Fruit fly (Drosophila melanogaster) whole organism, prepupa: Measurements from ENCODE around the gene CG1116.
A peak's percentile ranks its signal among the peaks of the same experiment; 100 is the strongest.

Experiments used
- Blimp-1 ChIP-seq: fragments of 200-800 bp; sonication (Bioruptor generic); optimal IDR thresholded peaks from 3 replicates; lab custom pipeline; 2017; ENCODE audit warnings: missing biosample characterization, missing genetic modification characterization, mild to moderate bottlenecking, moderate library complexity, missing genetic modification reagents
- CG11762 ChIP-seq: fragments of 200-800 bp; sonication (Bioruptor generic); optimal IDR thresholded peaks from 3 replicates; lab custom pipeline; 2016; ENCODE audit warnings: missing biosample characterization, missing genetic modification characterization; ENCODE audit not compliant: insufficient read depth
- CG11902 ChIP-seq: fragments of 200-800 bp; sonication (Bioruptor generic); optimal IDR thresholded peaks from 3 replicates; lab custom pipeline; 2016; ENCODE audit warnings: missing biosample characterization, missing genetic modification characterization
- CG15336 ChIP-seq: fragments of 200-800 bp; sonication (Bioruptor generic); IDR thresholded peaks from 2 replicates; pipeline ENCODE4 v1.3.6; 2022; ENCODE audit warnings: missing biosample characterization, missing genetic modification characterization
- CG1621 ChIP-seq: fragments of 200-800 bp; sonication (Bioruptor generic); optimal IDR thresholded peaks from 3 replicates; lab custom pipeline; 2018; ENCODE audit warnings: missing biosample characterization, mild to moderate bottlenecking, missing genetic modification characterization
- CG3032 ChIP-seq: fragments of 200-800 bp; optimal IDR thresholded peaks from 2 replicates; lab custom pipeline; 2019; ENCODE audit warnings: missing biosample characterization, mild to moderate bottlenecking, missing genetic modification characterization, moderate library complexity
- CG32006 ChIP-seq: fragments of 200-800 bp; sonication (Bioruptor generic); optimal IDR thresholded peaks from 3 replicates; lab custom pipeline; 2017; ENCODE audit warnings: missing biosample characterization, mild to moderate bottlenecking, missing genetic modification characterization
- CG34406 ChIP-seq: fragments of 200-800 bp; sonication (Bioruptor generic); optimal IDR thresholded peaks from 3 replicates; lab custom pipeline; 2016; ENCODE audit warnings: missing biosample characterization, missing genetic modification characterization
- CG6163 ChIP-seq: fragments of 200-800 bp; sonication (Bioruptor generic); IDR thresholded peaks from 3 replicates; pipeline ENCODE4 v1.3.6; 2022; ENCODE audit warnings: missing biosample characterization, missing genetic modification characterization
- CG6808 ChIP-seq: fragments of 200-800 bp; sonication (Bioruptor generic); optimal IDR thresholded peaks from 3 replicates; lab custom pipeline; 2017; ENCODE audit warnings: missing biosample characterization, missing genetic modification characterization, mild to moderate bottlenecking, moderate library complexity, missing genetic modification reagents
- CG6854 ChIP-seq: fragments of 200-800 bp; sonication (Bioruptor generic); optimal IDR thresholded peaks from 2 replicates; lab custom pipeline; 2017; ENCODE audit warnings: missing biosample characterization, mild to moderate bottlenecking, missing genetic modification characterization
- CG7368 ChIP-seq: fragments of 200-800 bp; sonication (Bioruptor generic); optimal IDR thresholded peaks from 3 replicates; lab custom pipeline; 2016; ENCODE audit warnings: missing biosample characterization, missing genetic modification characterization
- CG8119 ChIP-seq: fragments of 200-800 bp; sonication (Bioruptor generic); IDR thresholded peaks from 3 replicates; pipeline ENCODE4 v1.3.6; 2022; ENCODE audit warnings: missing biosample characterization, missing genetic modification characterization
- CG8319 ChIP-seq: fragments of 200-800 bp; sonication (Bioruptor generic); optimal IDR thresholded peaks from 3 replicates; lab custom pipeline; 2016; ENCODE audit warnings: missing biosample characterization, missing genetic modification characterization
- CG8632 ChIP-seq: fragments of 200-800 bp; sonication (Bioruptor generic); optimal IDR thresholded peaks from 3 replicates; lab custom pipeline; 2016; ENCODE audit warnings: missing biosample characterization, missing genetic modification characterization
- Eip78C ChIP-seq: fragments of 200-800 bp; sonication (Bioruptor generic); peaks from one replicate; lab custom pipeline; 2016; ENCODE audit warnings: missing biosample characterization, missing genetic modification characterization
- Ets96B ChIP-seq: fragments of 200-800 bp; optimal IDR thresholded peaks from 2 replicates; lab custom pipeline; 2019; ENCODE audit warnings: missing biosample characterization, mild to moderate bottlenecking, missing genetic modification characterization, moderate library complexity
- Gug ChIP-seq: fragments of 200-800 bp; sonication (Bioruptor generic); IDR thresholded peaks from 2 replicates; pipeline ENCODE4 v1.3.6; 2022; ENCODE audit warnings: missing biosample characterization, missing genetic modification characterization
- Hr38 ChIP-seq: sonication (Bioruptor generic); optimal IDR thresholded peaks from 2 replicates; lab custom pipeline; 2016; ENCODE audit warnings: missing biosample characterization, missing genetic modification characterization
- Hr4 ChIP-seq: fragments of 200-800 bp; sonication (Bioruptor generic); optimal IDR thresholded peaks from 3 replicates; lab custom pipeline; 2016; ENCODE audit warnings: missing biosample characterization, missing genetic modification characterization
- OdsH ChIP-seq: fragments of 200-800 bp; sonication (Bioruptor generic); optimal IDR thresholded peaks from 3 replicates; lab custom pipeline; 2016; ENCODE audit warnings: missing biosample characterization, missing genetic modification characterization
- Sox15 ChIP-seq: fragments of 200-800 bp; sonication (Bioruptor generic); optimal IDR thresholded peaks from 3 replicates; lab custom pipeline; 2016; ENCODE audit warnings: missing biosample characterization, missing genetic modification characterization
- achi ChIP-seq: fragments of 200-800 bp; sonication (Bioruptor generic); optimal IDR thresholded peaks from 3 replicates; lab custom pipeline; 2016; ENCODE audit warnings: missing biosample characterization, missing genetic modification characterization
- acj6 ChIP-seq: fragments of 200-800 bp; sonication (Bioruptor generic); optimal IDR thresholded peaks from 3 replicates; lab custom pipeline; 2016; ENCODE audit warnings: missing biosample characterization, missing genetic modification characterization
- cyc ChIP-seq: fragments of 200-800 bp; sonication (Bioruptor generic); optimal IDR thresholded peaks from 3 replicates; lab custom pipeline; 2016; ENCODE audit warnings: missing biosample characterization, missing genetic modification characterization
- dac ChIP-seq: fragments of 200-800 bp; sonication (Bioruptor generic); optimal IDR thresholded peaks from 2 replicates; lab custom pipeline; 2017; ENCODE audit warnings: missing biosample characterization, mild to moderate bottlenecking, missing genetic modification characterization
- dsx ChIP-seq: fragments of 200-800 bp; optimal IDR thresholded peaks from 3 replicates; lab custom pipeline; 2019; ENCODE audit warnings: missing biosample characterization, mild to moderate bottlenecking, missing genetic modification characterization, moderate library complexity; ENCODE audit not compliant: poor library complexity, severe bottlenecking
- eg ChIP-seq: fragments of 200-800 bp; sonication (Bioruptor generic); IDR thresholded peaks from 3 replicates; pipeline ENCODE4 v1.3.6; 2022; ENCODE audit warnings: missing biosample characterization, missing genetic modification characterization
- esn ChIP-seq: fragments of 200-800 bp; sonication (Bioruptor generic); optimal IDR thresholded peaks from 2 replicates; lab custom pipeline; 2016; ENCODE audit warnings: missing biosample characterization, mild to moderate bottlenecking, missing genetic modification characterization, moderate library complexity
- fd59A ChIP-seq: fragments of 200-800 bp; sonication (Bioruptor generic); optimal IDR thresholded peaks from 2 replicates; lab custom pipeline; 2017; ENCODE audit warnings: missing biosample characterization, mild to moderate bottlenecking, missing genetic modification characterization, missing genetic modification reagents
- fd85E ChIP-seq: fragments of 200-800 bp; sonication (Bioruptor generic); optimal IDR thresholded peaks from 3 replicates; lab custom pipeline; 2016; ENCODE audit warnings: missing biosample characterization, missing genetic modification characterization
- fkh ChIP-seq: fragments of 200-800 bp; sonication (Bioruptor generic); optimal IDR thresholded peaks from 3 replicates; lab custom pipeline; 2017; ENCODE audit warnings: missing biosample characterization, mild to moderate bottlenecking, missing genetic modification characterization, moderate library complexity
- pdm3 ChIP-seq: fragments of 200-800 bp; sonication (Bioruptor generic); optimal IDR thresholded peaks from 3 replicates; lab custom pipeline; 2016; ENCODE audit warnings: missing biosample characterization, missing genetic modification characterization
- salr ChIP-seq, 2 experiments: fragments of 200-800 bp; sonication (Bioruptor generic); optimal IDR thresholded peaks; 3 replicates each; lab custom pipeline; 2016 to 2018; ENCODE audit warnings: missing biosample characterization in 2 of 2, missing genetic modification characterization in 2 of 2, mild to moderate bottlenecking in 1 of 2
- spab ChIP-seq: fragments of 200-800 bp; sonication (Bioruptor generic); optimal IDR thresholded peaks from 2 replicates; lab custom pipeline; 2017; ENCODE audit warnings: missing biosample characterization, mild to moderate bottlenecking, missing genetic modification characterization, missing genetic modification reagents
- ss ChIP-seq, 2 experiments: fragments of 200-800 bp; sonication (Bioruptor generic); optimal IDR thresholded peaks; 2 replicates in 1 of 2; 3 replicates in 1 of 2; lab custom pipeline; 2017 to 2018; ENCODE audit warnings: mild to moderate bottlenecking in 2 of 2, missing biosample characterization in 2 of 2, missing genetic modification characterization in 2 of 2, moderate library complexity in 1 of 2
- topi ChIP-seq: fragments of 200-800 bp; sonication (Bioruptor generic); optimal IDR thresholded peaks from 3 replicates; lab custom pipeline; 2016; ENCODE audit warnings: missing biosample characterization, missing genetic modification characterization

CG1116 gene

dm6 chr3R:5211901-5212758 is 7.3 kb upstream of the CG1116 start (continued):
- TF ChIP-seq CG8319 (GFP tag; lab: Kevin White, UChicago) (no peak), fd59A (peak; percentile 56), CG8632 (GFP tag; lab: Kevin White, UChicago) (peak; percentile 27), Eip78C (GFP tag; lab: Kevin White, UChicago) (peak; percentile 73), Ets96B (tag; lab: Kevin White, UChicago) (peak; percentile 65), achi (peak; percentile 43), ss (GFP tag; optimal IDR thresholded peaks at IDR 0.05; lab: Kevin White, UChicago) (peak; percentile 65 to 69), Blimp-1 (GFP tag; lab: Kevin White, UChicago) (no peak), CG11902 (GFP tag; lab: Kevin White, UChicago) (no peak), Hr38 (GFP tag; lab: Kevin White, UChicago) (no peak)

- TF ChIP-seq acj6 (GFP tag; lab: Kevin White, UChicago) (no peak), CG34406 (GFP tag; lab: Kevin White, UChicago) (no peak), dac (GFP tag; lab: Kevin White, UChicago) (no peak), cyc (GFP tag; lab: Kevin White, UChicago) (no peak)
- TF ChIP-seq, all 60 proteins: peak for 0
Measured at dm6 chr3R:5212759-5213053, 6.8 kb upstream of the CG1116 start.

DNA sequence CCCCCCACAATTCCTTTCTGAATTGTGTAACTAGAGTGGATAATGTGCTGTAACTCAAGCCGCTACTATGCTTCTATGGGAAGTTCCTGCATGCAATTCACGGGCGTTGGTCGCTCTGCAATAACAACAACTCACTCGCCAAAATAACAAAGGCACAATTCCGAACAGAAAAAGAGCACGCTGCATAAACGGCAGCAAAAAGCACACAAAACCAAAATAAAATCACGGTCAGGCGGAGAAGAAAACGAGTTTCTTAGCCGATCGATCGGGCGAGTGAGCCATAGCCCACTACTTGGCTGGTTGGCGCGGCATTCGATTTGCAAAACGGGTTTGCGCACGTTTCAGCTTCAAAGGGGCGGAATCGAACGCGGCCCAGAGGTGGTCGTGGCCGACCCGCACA is 6.1 kb upstream of the CG1116 start:
- TF ChIP-seq CG3032 (tag; lab: Kevin White, UChicago) (no peak), spab (no peak), CG6808 (GFP tag; lab: Kevin White, UChicago) (peak; percentile 23), CG7368 (GFP tag; lab: Kevin White, UChicago) (no peak), fd85E (GFP tag; lab: Kevin White, UChicago) (no peak), topi (GFP tag; lab: Kevin White, UChicago) (no peak), ss (GFP tag; optimal IDR thresholded peaks at IDR 0.05; lab: Kevin White, UChicago) (peak; percentile 48 to 54), CG11762 (GFP tag; lab: Kevin White, UChicago) (no peak), Eip78C (GFP tag; lab: Kevin White, UChicago) (no peak), eg (0 out of 3 replicates have a peak, but pooled peaks have one; percentile 19), Blimp-1 (GFP tag; lab: Kevin White, UChicago) (no peak), CG6854 (GFP tag; lab: Kevin White, UChicago) (peak; percentile 15), acj6 (GFP tag; lab: Kevin White, UChicago) (no peak), dsx (peak; percentile 27), CG1621 (tag; lab: Kevin White, UChicago) (peak; percentile 73), CG6163 (GFP tag; lab: Robert Waterston, UW) (peak; percentile 13; the same call in 1 of the 3 replicates)

DNA sequence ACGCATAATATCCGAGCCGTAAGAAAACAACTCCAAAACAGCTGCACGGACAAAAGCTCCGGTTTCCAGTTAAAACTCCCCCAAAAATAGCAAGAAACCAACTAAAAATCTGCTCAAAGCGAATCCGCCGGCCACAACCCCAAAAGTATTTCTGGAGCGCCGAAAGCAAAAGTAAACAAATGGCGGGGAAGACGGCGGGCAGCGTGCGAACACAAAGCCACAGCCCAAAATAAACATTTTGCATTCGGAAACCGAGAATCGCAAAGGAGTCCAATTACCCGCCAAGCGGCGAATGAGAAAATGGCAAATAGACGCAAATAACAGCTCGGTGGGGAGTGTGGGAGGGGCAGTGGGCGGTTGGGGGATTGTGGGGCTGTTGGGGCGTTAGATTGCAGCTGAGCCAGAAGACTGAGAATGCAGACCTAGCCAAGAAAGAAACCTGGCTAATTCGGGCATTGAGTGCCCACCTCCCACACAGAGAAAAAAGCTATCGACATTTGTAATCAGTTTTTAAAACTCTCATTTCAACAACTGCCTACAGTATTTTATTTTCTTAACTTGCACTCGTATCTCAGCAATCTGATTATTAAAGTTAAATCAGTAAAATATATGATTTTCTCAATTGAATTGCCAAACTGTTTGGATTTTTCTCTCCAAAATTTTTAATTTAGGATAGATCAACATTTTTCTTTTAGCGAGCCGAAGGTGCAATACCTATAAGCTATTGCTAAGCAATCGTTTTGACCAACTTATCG is 5.1 kb upstream of the CG1116 start:
- TF ChIP-seq salr (GFP tag; optimal IDR thresholded peaks at IDR 0.05; lab: Kevin White, UChicago) (peak in 1 of 2 experiments; percentile 15), CG6854 (GFP tag; lab: Kevin White, UChicago) (no peak), CG8319 (GFP tag; lab: Kevin White, UChicago) (no peak), eg (peak; percentile 51; the same call in 1 of the 3 replicates), Sox15 (GFP tag; lab: Kevin White, UChicago) (no peak), OdsH (GFP tag; lab: Kevin White, UChicago) (peak; percentile 13), Gug (GFP tag; lab: Robert Waterston, UW) (peak; percentile 24; the same call in 1 of the 2 replicates), cyc (GFP tag; lab: Kevin White, UChicago) (no peak), CG32006 (GFP tag; lab: Kevin White, UChicago) (peak; percentile 44), CG15336 (GFP tag; lab: Robert Waterston, UW) (peak; percentile 46; the same call in 1 of the 2 replicates), esn (no peak), Blimp-1 (GFP tag; lab: Kevin White, UChicago) (peak; percentile 62), fkh (GFP tag; lab: Kevin White, UChicago) (peak; percentile 61), fd59A (no peak), pdm3 (GFP tag; lab: Kevin White, UChicago) (no peak), CG8119 (GFP tag; lab: Robert Waterston, UW) (peak; percentile 38; the same call in 2 of the 3 replicates), Hr4 (GFP tag; lab: Kevin White, UChicago) (peak; percentile 6), CG6163 (GFP tag; lab: Robert Waterston, UW) (peak; percentile 41; the same call in 1 of the 3 replicates), CG3032 (tag; lab: Kevin White, UChicago) (no peak), ss (GFP tag; optimal IDR thresholded peaks at IDR 0.05; lab: Kevin White, UChicago) (no peak)
